Worm (Caenorhabditis elegans): ENCODE data around the gene tps-2.

ce11 chrII:14592629-14593028, 8.1 kb upstream of the tps-2 start:
- TF ChIP-seq zip-4 (GFP tag; optimal IDR thresholded peaks at IDR 0.05): no peak
- no peak for TF ChIP-seq ztf-11 (tag; optimal IDR thresholded peaks at IDR 0.05)
- no peak for TF ChIP-seq fkh-10 (GFP tag; optimal IDR thresholded peaks at IDR 0.05)
- TF ChIP-seq mdl-1 (tag; optimal IDR thresholded peaks at IDR 0.05): no peak
- no peak for TF ChIP-seq nhr-84 (tag; optimal IDR thresholded peaks at IDR 0.05)
- TF ChIP-seq dpl-1 (GFP tag; optimal IDR thresholded peaks at IDR 0.05): no peak
- no peak for TF ChIP-seq pqm-1 (tag; optimal IDR thresholded peaks at IDR 0.05)
- no peak for TF ChIP-seq tbx-2 (tag; optimal IDR thresholded peaks at IDR 0.05)
- TF ChIP-seq nhr-237 (tag; optimal IDR thresholded peaks at IDR 0.05): no peak
- TF ChIP-seq nhr-71 (tag; optimal IDR thresholded peaks at IDR 0.05): no peak
- TF ChIP-seq ceh-63 (GFP tag; optimal IDR thresholded peaks at IDR 0.05): no peak
- TF ChIP-seq grh-1 (GFP tag; IDR thresholded peaks at IDR 0.05): no peak
